Fruit fly (Drosophila melanogaster) whole organism, embryonic: Measurements from ENCODE around the gene Prosalpha6.
A peak's percentile ranks its signal among the peaks of the same experiment; 100 is the strongest.

ENCODE experiments used
- CG10267 ChIP-seq: fragments of 200-800 bp; sonication (Bioruptor generic); optimal IDR thresholded peaks from 2 replicates; lab custom pipeline; 2018; ENCODE audit warnings: missing biosample characterization, mild to moderate bottlenecking, missing genetic modification characterization, moderate library complexity
- CG11456 ChIP-seq: fragments of 200-800 bp; sonication (Bioruptor generic); IDR thresholded peaks from 3 replicates; pipeline ENCODE4 v1.3.6; 2022; ENCODE audit warnings: missing biosample characterization, missing genetic modification characterization
- CG11695 ChIP-seq: fragments of 200-800 bp; sonication (Bioruptor generic); IDR thresholded peaks from 3 replicates; pipeline ENCODE4 v1.3.6; 2022; ENCODE audit warnings: missing biosample characterization, missing genetic modification characterization
- CG11723 ChIP-seq: fragments of 200-800 bp; sonication (Bioruptor generic); optimal IDR thresholded peaks from 2 replicates; lab custom pipeline; 2017; ENCODE audit warnings: missing biosample characterization, mild to moderate bottlenecking, missing genetic modification characterization
- CG12942 ChIP-seq: fragments of 200-800 bp; sonication (Bioruptor generic); optimal IDR thresholded peaks from 3 replicates; lab custom pipeline; 2016; ENCODE audit warnings: missing biosample characterization, missing genetic modification characterization
- CG14014 ChIP-seq: fragments of 200-800 bp; sonication (Bioruptor generic); IDR thresholded peaks from 2 replicates; pipeline ENCODE4 v1.3.6; 2022; ENCODE audit warnings: missing biosample characterization, missing genetic modification characterization
- CG14860 ChIP-seq: fragments of 200-800 bp; sonication (Bioruptor generic); IDR thresholded peaks from 3 replicates; pipeline ENCODE4 v1.3.6; 2022; ENCODE audit warnings: missing biosample characterization, missing genetic modification characterization; ENCODE audit not compliant: partially characterized antibody
- CG2129 ChIP-seq: fragments of 200-800 bp; sonication (Bioruptor generic); IDR thresholded peaks from 2 replicates; pipeline ENCODE4 v1.3.6; 2022; ENCODE audit warnings: missing biosample characterization, missing genetic modification characterization; ENCODE audit not compliant: partially characterized antibody
- CG2678 ChIP-seq: fragments of 200-800 bp; sonication (Bioruptor generic); optimal IDR thresholded peaks from 3 replicates; lab custom pipeline; 2019; ENCODE audit warnings: missing biosample characterization, mild to moderate bottlenecking, missing genetic modification characterization, moderate library complexity
- CG2712 ChIP-seq: fragments of 200-800 bp; optimal IDR thresholded peaks from 3 replicates; lab custom pipeline; 2019; ENCODE audit warnings: missing biosample characterization, mild to moderate bottlenecking, missing genetic modification characterization, moderate library complexity
- CG34224 ChIP-seq: fragments of 200-800 bp; sonication (Bioruptor generic); IDR thresholded peaks from 3 replicates; pipeline ENCODE4 v1.3.6; 2022; ENCODE audit warnings: missing biosample characterization, missing genetic modification characterization; ENCODE audit not compliant: partially characterized antibody
- CG34376 ChIP-seq: fragments of 200-800 bp; sonication (Bioruptor generic); optimal IDR thresholded peaks from 2 replicates; lab custom pipeline; 2018; ENCODE audit warnings: missing biosample characterization, mild to moderate bottlenecking, missing genetic modification characterization
- CG34422 ChIP-seq: fragments of 200-800 bp; sonication (Bioruptor generic); IDR thresholded peaks from 3 replicates; pipeline ENCODE4 v1.3.6; 2022; ENCODE audit warnings: missing biosample characterization, missing genetic modification characterization
- CG6254 ChIP-seq: fragments of 200-800 bp; sonication (Bioruptor generic); optimal IDR thresholded peaks from 3 replicates; lab custom pipeline; 2017; ENCODE audit warnings: mild to moderate bottlenecking, missing biosample characterization, missing genetic modification reagents, missing genetic modification characterization
- CG9437 ChIP-seq: fragments of 200-800 bp; sonication (Bioruptor generic); optimal IDR thresholded peaks from 2 replicates; lab custom pipeline; 2018; ENCODE audit warnings: missing biosample characterization, mild to moderate bottlenecking, missing genetic modification characterization
- CG9797 ChIP-seq: fragments of 200-800 bp; sonication (Bioruptor generic); optimal IDR thresholded peaks from 3 replicates; lab custom pipeline; 2018; ENCODE audit warnings: missing biosample characterization, mild to moderate bottlenecking, missing genetic modification characterization
- Dp ChIP-seq: fragments of 200-800 bp; sonication (Bioruptor generic); optimal IDR thresholded peaks from 2 replicates; lab custom pipeline; 2018; ENCODE audit warnings: missing biosample characterization, mild to moderate bottlenecking, missing genetic modification characterization, moderate library complexity
- E2f2 ChIP-seq: fragments of 200-800 bp; sonication (Bioruptor generic); IDR thresholded peaks from 2 replicates; pipeline ENCODE4 v1.3.6; 2022; ENCODE audit warnings: missing biosample characterization, missing genetic modification characterization
- Fer2 ChIP-seq: fragments of 200-800 bp; sonication (Bioruptor generic); optimal IDR thresholded peaks from 2 replicates; lab custom pipeline; 2018; ENCODE audit warnings: missing biosample characterization, mild to moderate bottlenecking, missing genetic modification characterization, moderate library complexity
- Hmx ChIP-seq: fragments of 200-800 bp; sonication (Bioruptor generic); optimal IDR thresholded peaks from 2 replicates; lab custom pipeline; 2016; ENCODE audit warnings: missing biosample characterization, missing genetic modification characterization
- Kr ChIP-seq: fragments of 200-800 bp; sonication (Bioruptor generic); optimal IDR thresholded peaks from 2 replicates; lab custom pipeline; 2017; ENCODE audit warnings: missing biosample characterization, mild to moderate bottlenecking, missing genetic modification characterization
- MBD-R2 ChIP-seq: fragments of 200-800 bp; sonication (Bioruptor generic); IDR thresholded peaks from 2 replicates; pipeline ENCODE4 v1.3.6; 2022; ENCODE audit warnings: missing biosample characterization, missing genetic modification characterization
- MESR4 ChIP-seq: fragments of 200-800 bp; sonication (Bioruptor generic); optimal IDR thresholded peaks from 2 replicates; lab custom pipeline; 2018; ENCODE audit warnings: missing biosample characterization, mild to moderate bottlenecking, missing genetic modification characterization, moderate library complexity
- Mad ChIP-seq: fragments of 200-800 bp; sonication (Bioruptor generic); optimal IDR thresholded peaks from 2 replicates; lab custom pipeline; 2016; ENCODE audit warnings: missing biosample characterization, missing genetic modification characterization
- Nf-YB ChIP-seq: fragments of 200-800 bp; sonication (Bioruptor generic); optimal IDR thresholded peaks from 3 replicates; lab custom pipeline; 2019; ENCODE audit warnings: missing biosample characterization, mild to moderate bottlenecking, missing genetic modification characterization, moderate library complexity
- Oli ChIP-seq: fragments of 200-800 bp; sonication (Bioruptor generic); optimal IDR thresholded peaks from 2 replicates; lab custom pipeline; 2018; ENCODE audit warnings: missing biosample characterization, mild to moderate bottlenecking, missing genetic modification characterization, moderate library complexity
- YL-1 ChIP-seq: fragments of 200-800 bp; sonication (Bioruptor generic); optimal IDR thresholded peaks from 3 replicates; lab custom pipeline; 2017; ENCODE audit warnings: missing biosample characterization, mild to moderate bottlenecking, missing genetic modification characterization
- ase ChIP-seq: fragments of 200-800 bp; sonication (Bioruptor generic); IDR thresholded peaks from 3 replicates; pipeline ENCODE4 v1.3.6; 2022; ENCODE audit warnings: missing biosample characterization, missing genetic modification characterization
- br ChIP-seq: fragments of >200 bp; optimal IDR thresholded peaks from 2 replicates; lab custom pipeline; 2017
- cg ChIP-seq: fragments of 200-800 bp; sonication (Bioruptor generic); optimal IDR thresholded peaks from 3 replicates; lab custom pipeline; 2019; ENCODE audit warnings: missing biosample characterization, mild to moderate bottlenecking, missing genetic modification characterization, moderate library complexity
- chinmo ChIP-seq: fragments of 200-800 bp; sonication (Bioruptor generic); IDR thresholded peaks from 4 replicates; pipeline ENCODE4 v1.3.6; 2022; ENCODE audit warnings: missing biosample characterization, missing genetic modification characterization; ENCODE audit not compliant: partially characterized antibody
- disco-r ChIP-seq: fragments of 200-800 bp; sonication (Bioruptor generic); optimal IDR thresholded peaks from 2 replicates; lab custom pipeline; 2016; ENCODE audit warnings: missing biosample characterization, missing genetic modification characterization
- en ChIP-seq: fragments of 200-800 bp; sonication (Bioruptor generic); optimal IDR thresholded peaks from 2 replicates; lab custom pipeline; 2016; ENCODE audit warnings: missing biosample characterization, missing genetic modification characterization
- esg ChIP-seq: fragments of 200-800 bp; sonication (Bioruptor generic); conservative IDR thresholded peaks from 2 replicates; pipeline ENCODE4 v1.3.6; 2022; ENCODE audit warnings: missing biosample characterization, missing genetic modification characterization
- eve ChIP-seq, 2 experiments: fragments of >200 bp; optimal IDR thresholded peaks; 2 replicates each; lab custom pipeline; 2017; ENCODE audit warnings: missing biosample characterization in 2 of 2, missing genetic modification characterization in 2 of 2
- gfzf ChIP-seq: fragments of 200-800 bp; sonication (Bioruptor generic); optimal IDR thresholded peaks from 2 replicates; lab custom pipeline; 2016; ENCODE audit warnings: missing biosample characterization, mild to moderate bottlenecking, missing genetic modification characterization, moderate library complexity
- hb ChIP-seq: fragments of 200-800 bp; sonication (Bioruptor generic); IDR thresholded peaks from 3 replicates; pipeline ENCODE4 v1.3.6; 2022; ENCODE audit warnings: missing biosample characterization, missing genetic modification characterization; ENCODE audit not compliant: partially characterized antibody
- kah ChIP-seq: fragments of 200-800 bp; sonication (Bioruptor generic); optimal IDR thresholded peaks from 2 replicates; lab custom pipeline; 2018; ENCODE audit warnings: missing biosample characterization, mild to moderate bottlenecking, missing genetic modification characterization
- lbe ChIP-seq: fragments of 200-800 bp; sonication (Bioruptor generic); optimal IDR thresholded peaks from 2 replicates; lab custom pipeline; 2016; ENCODE audit warnings: missing biosample characterization, mild to moderate bottlenecking, missing genetic modification characterization
- mirr ChIP-seq: fragments of 200-800 bp; sonication (Bioruptor generic); optimal IDR thresholded peaks from 3 replicates; lab custom pipeline; 2018; ENCODE audit warnings: missing biosample characterization, mild to moderate bottlenecking, missing genetic modification characterization
- nom ChIP-seq: fragments of 200-800 bp; sonication (Bioruptor generic); optimal IDR thresholded peaks from 2 replicates; lab custom pipeline; 2017; ENCODE audit warnings: missing biosample characterization, missing genetic modification characterization, mild to moderate bottlenecking, moderate library complexity, missing genetic modification reagents
- otp ChIP-seq: fragments of 200-800 bp; sonication (Bioruptor generic); IDR thresholded peaks from 3 replicates; pipeline ENCODE4, ENCODE4 v1.3.6; 2022; ENCODE audit warnings: missing biosample characterization, missing genetic modification characterization
- sna ChIP-seq: fragments of 200-800 bp; sonication (Bioruptor generic); IDR thresholded peaks from 2 replicates; pipeline ENCODE4 v1.3.6; 2022; ENCODE audit warnings: missing biosample characterization, missing genetic modification characterization; ENCODE audit not compliant: partially characterized antibody
- sqz ChIP-seq: fragments of 200-800 bp; sonication (Bioruptor generic); optimal IDR thresholded peaks from 3 replicates; lab custom pipeline; 2018; ENCODE audit warnings: missing biosample characterization, mild to moderate bottlenecking, missing genetic modification characterization
- stwl ChIP-seq: fragments of 200-800 bp; sonication (Bioruptor generic); optimal IDR thresholded peaks from 3 replicates; lab custom pipeline; 2018; ENCODE audit warnings: missing biosample characterization, mild to moderate bottlenecking, missing genetic modification characterization, moderate library complexity
- tap ChIP-seq: fragments of 200-800 bp; optimal IDR thresholded peaks from 3 replicates; lab custom pipeline; 2019; ENCODE audit warnings: missing biosample characterization, mild to moderate bottlenecking, missing genetic modification characterization, moderate library complexity
- tin ChIP-seq: fragments of 200-800 bp; sonication (Bioruptor generic); optimal IDR thresholded peaks from 3 replicates; lab custom pipeline; 2016; ENCODE audit warnings: missing biosample characterization, missing genetic modification characterization
- trem ChIP-seq: fragments of 200-800 bp; optimal IDR thresholded peaks from 3 replicates; lab custom pipeline; 2019; ENCODE audit warnings: missing biosample characterization, mild to moderate bottlenecking, missing genetic modification characterization, moderate library complexity
- zfh1 ChIP-seq: fragments of 200-800 bp; sonication (Bioruptor generic); IDR thresholded peaks from 3 replicates; pipeline ENCODE4 v1.3.6; 2022; ENCODE audit warnings: missing biosample characterization, missing genetic modification characterization

Prosalpha6 gene

DNA sequence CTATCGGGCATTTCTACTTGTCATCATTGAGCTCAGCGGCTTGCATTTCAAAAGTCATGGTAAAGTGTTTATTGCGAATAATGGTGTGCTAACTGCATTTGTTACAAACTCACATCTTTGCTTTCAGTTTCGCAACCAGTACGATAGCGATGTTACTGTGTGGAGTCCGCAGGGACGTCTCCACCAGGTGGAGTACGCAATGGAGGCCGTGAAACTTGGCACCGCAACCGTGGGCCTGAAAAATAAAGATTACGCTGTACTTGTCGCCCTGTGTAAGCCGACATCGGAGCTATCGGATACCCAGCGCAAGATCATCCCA, 195 bp downstream of the Prosalpha6 start:
- TF ChIP-seq CG14014 (no peak), CG11456 (GFP tag; lab: Robert Waterston, UW) (no peak), CG34224 (peak; percentile 43; the same call in 2 of the 3 replicates), chinmo (GFP tag; lab: Robert Waterston, UW) (0 out of 4 replicates have a peak, but pooled peaks have one; percentile 36), nom (GFP tag; lab: Kevin White, UChicago) (peak; percentile 5), ase (GFP tag; lab: Robert Waterston, UW) (no peak), MESR4 (peak; percentile 58), cg (GFP tag; lab: Kevin White, UChicago) (no peak), E2f2 (peak; percentile 25; the same call in 1 of the 2 replicates), trem (tag; lab: Kevin White, UChicago) (no peak), tap (tag; lab: Kevin White, UChicago) (no peak), tin (GFP tag; lab: Kevin White, UChicago) (no peak), Dp (GFP tag; lab: Kevin White, UChicago) (no peak), MBD-R2 (peak; percentile 71), CG12942 (GFP tag; lab: Kevin White, UChicago) (no peak), en (GFP tag; lab: Kevin White, UChicago) (no peak), Mad (GFP tag; lab: Kevin White, UChicago) (no peak), CG34422 (0 out of 3 replicates have a peak, but pooled peaks have one; percentile 46), CG11723 (GFP tag; lab: Kevin White, UChicago) (peak; percentile 55), CG34376 (GFP tag; lab: Kevin White, UChicago) (no peak), sna (0 out of 2 replicates have a peak, but pooled peaks have one; percentile 3), stwl (tag; lab: Kevin White, UChicago) (no peak), CG2129 (GFP tag; lab: Robert Waterston, UW) (peak; percentile 15; the same call in 1 of the 2 replicates), esg (GFP tag; lab: Robert Waterston, UW) (no peak), CG11695 (GFP tag; lab: Robert Waterston, UW) (no peak), CG14860 (no peak), Kr (no peak), disco-r (GFP tag; lab: Kevin White, UChicago) (no peak), hb (GFP tag; lab: Robert Waterston, UW) (peak; percentile 6; the same call in 2 of the 3 replicates), Fer2 (tag; lab: Kevin White, UChicago) (no peak), Oli (tag; lab: Kevin White, UChicago) (no peak), sqz (no peak), CG2678 (tag; lab: Kevin White, UChicago) (no peak)

DNA sequence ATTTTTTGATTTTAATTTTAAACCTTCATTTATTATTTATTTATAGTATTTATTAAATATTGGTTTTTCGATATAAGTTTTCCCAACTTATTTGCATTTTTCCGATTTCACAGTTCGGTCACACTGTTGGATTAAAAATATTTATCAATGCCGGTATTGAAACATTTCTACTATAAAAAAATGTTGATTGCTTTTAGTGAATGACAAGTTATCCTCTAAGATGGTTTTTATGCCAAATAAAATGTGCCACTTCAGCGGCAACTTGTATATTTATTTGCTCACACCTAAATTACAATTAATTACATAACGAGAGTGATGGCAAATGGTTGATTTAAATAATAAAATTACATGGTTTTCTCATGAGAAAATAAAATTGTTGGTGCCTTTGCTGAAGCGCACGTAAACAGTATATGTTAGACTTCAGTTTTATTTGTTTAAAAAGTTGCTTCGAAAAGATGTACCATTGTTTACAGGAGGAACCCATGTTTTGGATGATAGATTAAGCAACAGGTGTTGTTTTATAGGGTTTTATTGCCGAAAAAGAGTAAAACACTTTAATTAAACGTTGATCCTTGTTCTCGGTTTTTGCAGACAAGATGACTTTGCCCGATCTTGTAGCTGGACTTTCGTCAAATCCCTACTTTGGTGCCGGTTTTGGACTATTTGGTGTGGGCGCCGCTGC, 1.5 kb downstream of the Prosalpha6 start, which contains the start of gene Bcs1:
Gene Bcs1, plus strand, starts transcription at position 108 of the 682 bp plus-strand sequence.
- peak; percentile 57 for TF ChIP-seq gfzf (GFP tag; lab: Kevin White, UChicago)
- no peak for TF ChIP-seq hb (GFP tag; lab: Robert Waterston, UW)
- TF ChIP-seq MESR4 = peak; percentile 13
- peak; percentile 9 for TF ChIP-seq CG10267 (tag; lab: Kevin White, UChicago)
- TF ChIP-seq kah (GFP tag; lab: Kevin White, UChicago) = peak; percentile 91
- TF ChIP-seq eve (GFP tag; optimal IDR thresholded peaks at IDR 0.05; lab: Kevin White, UChicago) = peak in 1 of 2 experiments; percentile 69
- TF ChIP-seq stwl (tag; lab: Kevin White, UChicago) = peak; percentile 24
- TF ChIP-seq br (lab: Kevin White, UChicago) = no peak
- no peak for TF ChIP-seq CG9437 (GFP tag; lab: Kevin White, UChicago)
- peak; percentile 19 for TF ChIP-seq CG2712 (tag; lab: Kevin White, UChicago)
- TF ChIP-seq mirr = no peak
- no peak for TF ChIP-seq CG12942 (GFP tag; lab: Kevin White, UChicago)
- TF ChIP-seq otp (GFP tag; lab: Robert Waterston, UW) = no peak
- peak; percentile 26 for TF ChIP-seq YL-1 (GFP tag; lab: Kevin White, UChicago)
- TF ChIP-seq CG6254 = no peak
- no peak for TF ChIP-seq Nf-YB (GFP tag; lab: Kevin White, UChicago)
- no peak for TF ChIP-seq Hmx
- TF ChIP-seq CG9797 = peak; percentile 45
- peak; percentile 62 for TF ChIP-seq lbe
- no peak for TF ChIP-seq zfh1 (GFP tag; lab: Robert Waterston, UW)
- peak; percentile 26 for TF ChIP-seq Dp (GFP tag; lab: Kevin White, UChicago)
